Worm (Caenorhabditis elegans) whole organism, L3 larva: ENCODE data around the gene Y43B11AL.1.

ENCODE experiments used
- ceh-82 ChIP-seq: fragments of 150-350 bp; optimal IDR thresholded peaks from 2 replicates; lab custom pipeline; 2014; ENCODE audit warnings: missing biosample characterization, missing genetic modification characterization
- fkh-10 ChIP-seq: sonication (generic microtip); optimal IDR thresholded peaks from 2 replicates; lab custom pipeline; 2017; ENCODE audit warnings: missing biosample characterization, missing genetic modification reagents, missing genetic modification characterization
- hmg-11 ChIP-seq: sonication (generic microtip); optimal IDR thresholded peaks from 2 replicates; lab custom pipeline; 2016; ENCODE audit warnings: missing genetic modification characterization, missing compliant biosample characterization
- nhr-11 ChIP-seq: fragments of 150-350 bp; optimal IDR thresholded peaks from 2 replicates; lab custom pipeline; 2014; ENCODE audit warnings: missing biosample characterization, missing genetic modification characterization
- pha-4 ChIP-seq: fragments of 150-350 bp; optimal IDR thresholded peaks from 2 replicates; lab custom pipeline; 2014; ENCODE audit warnings: missing biosample characterization, missing genetic modification reagents, missing genetic modification characterization
- skn-1 ChIP-seq: fragments of 150-350 bp; optimal IDR thresholded peaks from 2 replicates; lab custom pipeline; 2014; ENCODE audit warnings: missing biosample characterization, missing genetic modification characterization
- snpc-4 ChIP-seq: fragments of 150-350 bp; optimal IDR thresholded peaks from 2 replicates; lab custom pipeline; 2014; ENCODE audit warnings: missing biosample characterization, missing genetic modification characterization
- unc-39 ChIP-seq: sonication (generic microtip); optimal IDR thresholded peaks from 4 replicates; lab custom pipeline; 2017; ENCODE audit warnings: missing biosample characterization, missing genetic modification characterization
- ztf-11 ChIP-seq: fragments of 150-350 bp; optimal IDR thresholded peaks from 2 replicates; lab custom pipeline; 2014; ENCODE audit warnings: missing biosample characterization, missing genetic modification characterization

DNA sequence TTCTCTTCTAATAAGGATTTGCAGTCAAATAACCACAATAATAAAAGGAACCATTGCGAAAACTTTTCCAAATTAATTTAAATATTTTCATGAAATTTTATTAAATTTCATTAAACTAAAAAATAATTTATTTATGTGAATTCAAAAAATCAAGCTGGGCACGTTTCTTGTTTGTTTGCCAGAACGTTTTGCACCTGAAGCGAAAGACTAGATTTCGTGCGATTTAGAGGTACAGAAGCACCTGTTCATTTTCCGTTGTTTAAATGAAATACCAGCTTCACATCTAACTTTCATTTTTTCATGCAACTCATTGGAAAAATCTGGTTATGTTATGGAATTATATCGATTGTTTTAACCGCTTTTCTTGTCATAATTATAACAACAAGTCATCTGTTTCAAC lies 7.0 kb downstream of the Y43B11AL.1 start, which contains the start of gene srg-48:
- TF ChIP-seq fkh-10 (GFP tag; lab: Kevin White, UChicago) (no peak), ceh-82 (no peak), pha-4 (tag; lab: Kevin White, UChicago) (no peak), skn-1 (tag; lab: Kevin White, UChicago) (no peak), unc-39 (no peak), hmg-11 (tag; lab: Kevin White, UChicago) (no peak), nhr-11 (no peak), snpc-4 (no peak), ztf-11 (tag; lab: Kevin White, UChicago) (no peak)
